Worm (Caenorhabditis elegans) whole organism, L1 larva: ENCODE results near the gene lge-1.

Experiments used
- fos-1 ChIP-seq: fragments of 150-350 bp; optimal IDR thresholded peaks from 2 replicates; lab custom pipeline; 2014; ENCODE audit warnings: missing biosample characterization, missing genetic modification characterization
- lin-39 ChIP-seq: fragments of 150-350 bp; optimal IDR thresholded peaks from 2 replicates; lab custom pipeline; 2014; ENCODE audit warnings: missing biosample characterization, missing genetic modification reagents, missing genetic modification characterization
- pqm-1 ChIP-seq: sonication (generic microtip); optimal IDR thresholded peaks from 3 replicates; lab custom pipeline; 2017; ENCODE audit warnings: missing biosample characterization, missing genetic modification characterization

DNA sequence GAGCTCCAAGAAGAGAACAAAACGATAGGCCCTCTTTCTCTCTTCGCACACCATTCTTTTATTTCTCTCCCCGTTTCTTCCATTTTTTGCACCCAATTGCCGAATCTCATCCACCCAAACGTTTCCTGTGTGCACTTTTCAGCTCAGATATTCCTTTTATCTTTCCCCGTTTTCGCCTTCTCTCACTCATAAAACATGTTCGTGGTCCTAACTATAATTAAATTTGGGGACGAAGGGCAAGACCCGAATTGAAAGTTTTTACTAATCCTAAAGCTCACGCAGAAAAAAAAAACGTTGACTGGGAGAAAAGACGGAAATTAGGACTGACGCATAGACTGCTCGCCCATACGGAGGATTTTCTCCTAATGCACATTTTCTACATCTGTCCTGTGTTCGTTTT is 843 bp upstream of the lge-1 start:
- TF ChIP-seq fos-1 (tag; lab: Kevin White, UChicago) = no peak
- no peak for TF ChIP-seq lin-39 (tag; lab: Kevin White, UChicago)
- no peak for TF ChIP-seq pqm-1 (tag; lab: Kevin White, UChicago)
